Worm (Caenorhabditis elegans): Measurements from ENCODE around the gene prmt-5.

The prmt-5 gene

DNA sequence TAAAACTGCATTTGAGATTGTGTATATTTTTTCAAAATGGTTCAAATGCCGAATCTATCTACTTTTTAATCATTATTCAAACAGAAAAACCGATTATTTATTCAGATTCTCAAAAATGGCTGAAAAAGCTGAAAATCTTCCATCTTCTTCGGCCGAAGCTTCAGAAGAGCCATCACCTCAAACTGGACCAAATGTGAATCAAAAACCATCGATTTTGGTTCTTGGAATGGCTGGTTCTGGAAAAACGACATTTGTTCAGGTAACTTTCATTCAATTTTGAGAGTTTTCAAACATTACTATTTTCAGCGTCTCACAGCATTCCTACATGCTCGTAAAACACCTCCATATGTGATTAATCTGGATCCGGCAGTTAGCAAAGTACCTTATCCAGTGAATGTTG, 28.6 kb downstream of the prmt-5 start, which contains the start of gene gop-2:
TSS of gene gop-2 (plus strand) at position 106 of the 400 bp plus-strand sequence.
- no peak for TF ChIP-seq egl-18 (GFP tag; IDR thresholded peaks at IDR 0.05)
- TF ChIP-seq tlf-1 (GFP tag; optimal IDR thresholded peaks at IDR 0.05), result no peak
- TF ChIP-seq Y67H2A.10 (GFP tag; conservative IDR thresholded peaks at IDR 0.05), result no peak
- no peak for TF ChIP-seq mel-28 (tag; optimal IDR thresholded peaks at IDR 0.05; ENCODE audit: borderline replicate concordance)

DNA sequence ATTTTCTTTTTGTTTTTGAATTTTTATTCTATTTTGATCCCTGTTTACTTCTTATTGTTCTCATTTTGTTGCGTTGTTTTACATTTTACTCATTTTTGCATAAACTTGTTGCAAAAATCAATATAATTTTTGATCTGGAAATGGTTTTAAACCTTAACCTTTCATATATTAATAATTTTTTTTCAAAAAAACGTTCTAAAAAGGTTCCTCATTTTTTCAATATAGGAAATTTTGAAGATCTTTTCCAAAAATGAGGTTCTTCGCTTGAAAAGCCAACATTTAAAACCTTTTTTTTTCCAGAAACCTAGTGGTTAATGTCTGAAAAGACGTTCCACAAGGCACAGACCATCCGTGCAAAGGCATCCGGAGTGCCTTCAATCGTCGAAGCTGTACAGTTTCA, 30.0 kb downstream of the prmt-5 start, which contains the start of gene gop-3:
TSS of gene gop-3 (plus strand) at position 301 of the 400 bp plus-strand sequence.
- no peak for TF ChIP-seq nfya-2 (GFP tag; IDR thresholded peaks at IDR 0.05)
- no peak for TF ChIP-seq ztf-3 (GFP tag; optimal IDR thresholded peaks at IDR 0.05)
- no peak for TF ChIP-seq bed-2 (GFP tag; IDR thresholded peaks at IDR 0.05)
- no peak for TF ChIP-seq nhr-90 (tag; optimal IDR thresholded peaks at IDR 0.05)
- TF ChIP-seq let-526 (GFP tag; IDR thresholded peaks at IDR 0.05), result no peak
- no peak for TF ChIP-seq lin-26 (GFP tag; IDR thresholded peaks at IDR 0.05)
- TF ChIP-seq madf-3 (GFP tag; IDR thresholded peaks at IDR 0.05), result no peak
- TF ChIP-seq unc-130 (GFP tag; optimal IDR thresholded peaks at IDR 0.05), result no peak
- no peak for TF ChIP-seq ceh-40 (GFP tag; IDR thresholded peaks at IDR 0.05)
- no peak for TF ChIP-seq B0035.1 (tag; optimal IDR thresholded peaks at IDR 0.05)
- no peak for TF ChIP-seq D2030.7 (GFP tag; IDR thresholded peaks at IDR 0.05)
- TF ChIP-seq snpc-1.3 (tag; optimal IDR thresholded peaks at IDR 0.05; ENCODE audit: insufficient read depth), result no peak
- no peak for TF ChIP-seq F55B11.4 (tag; optimal IDR thresholded peaks at IDR 0.05; ENCODE audit: borderline replicate concordance, insufficient read depth)
- no peak for TF ChIP-seq ceh-100 (GFP tag; IDR thresholded peaks at IDR 0.05)
- no peak for TF ChIP-seq athp-1 (tag; optimal IDR thresholded peaks at IDR 0.05)
- TF ChIP-seq ZK185.1 (tag; optimal IDR thresholded peaks at IDR 0.05; ENCODE audit: poor library complexity, severe bottlenecking), result no peak
- TF ChIP-seq xnd-1 (tag; optimal IDR thresholded peaks at IDR 0.05), result no peak

DNA sequence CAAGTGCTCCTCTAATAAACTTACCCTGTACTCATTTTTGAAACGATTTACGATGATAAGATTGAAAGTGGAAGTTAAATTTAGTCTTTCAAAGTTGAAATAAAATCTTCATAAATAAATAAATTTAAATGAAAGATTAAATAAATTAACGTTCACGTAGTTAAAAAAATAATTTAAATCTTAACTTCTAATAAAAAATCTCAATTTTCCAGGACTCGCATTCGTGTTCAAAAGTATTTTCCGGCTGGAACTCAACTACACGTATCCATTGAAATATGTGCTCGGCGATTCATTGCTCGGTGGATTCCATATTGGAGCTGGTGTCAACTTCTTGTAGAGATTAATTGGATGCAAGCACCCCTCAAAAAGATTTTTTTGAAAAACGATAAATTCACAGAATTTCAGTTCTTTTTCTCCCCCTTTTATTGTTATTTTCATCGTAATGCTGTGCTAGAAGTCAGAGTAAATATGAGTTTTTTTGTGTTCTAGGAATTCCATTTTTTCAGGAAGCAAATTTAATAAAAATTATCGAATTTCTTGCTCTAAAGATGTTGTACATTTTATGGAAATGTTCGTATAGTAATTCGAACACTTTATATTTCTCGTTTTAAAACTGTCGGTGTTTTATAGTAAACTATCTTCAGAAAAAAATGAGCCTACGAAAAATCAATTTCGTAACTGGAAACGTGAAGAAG, 33.1 kb downstream of the prmt-5 start, which contains the start of the genes C34E10.9 and hap-1:
TSS of gene C34E10.9 (minus strand) at position 101 of the 695 bp plus-strand sequence.
TSS of gene hap-1 (plus strand) at position 645 of the 695 bp plus-strand sequence.
- TF ChIP-seq mcd-1 (GFP tag; IDR thresholded peaks at IDR 0.05), result no peak
- TF ChIP-seq pha-4 (tag; optimal IDR thresholded peaks at IDR 0.05), result no peak
- TF ChIP-seq gei-17 (GFP tag; optimal IDR thresholded peaks at IDR 0.05), result no peak
- no peak for TF ChIP-seq B0261.1 (tag; optimal IDR thresholded peaks at IDR 0.05)
- TF ChIP-seq snpc-4 (GFP tag; optimal IDR thresholded peaks at IDR 0.05), result no peak
- no peak for TF ChIP-seq snpc-4 (tag; optimal IDR thresholded peaks at IDR 0.05)
- no peak for TF ChIP-seq dpl-1 (GFP tag; optimal IDR thresholded peaks at IDR 0.05)
- no peak for TF ChIP-seq bed-2 (GFP tag; IDR thresholded peaks at IDR 0.05)
- no peak for TF ChIP-seq ceh-79 (tag; optimal IDR thresholded peaks at IDR 0.05)
- no peak for TF ChIP-seq ztf-26 (tag; optimal IDR thresholded peaks at IDR 0.05)
- TF ChIP-seq him-1 (tag; optimal IDR thresholded peaks at IDR 0.05), result no peak
- TF ChIP-seq unc-62 (GFP tag; optimal IDR thresholded peaks at IDR 0.05), result no peak
- TF ChIP-seq ZK185.1 (tag; optimal IDR thresholded peaks at IDR 0.05; ENCODE audit: poor library complexity, severe bottlenecking), result no peak
- TF ChIP-seq atf-7 (tag; optimal IDR thresholded peaks at IDR 0.05), result no peak
- no peak for TF ChIP-seq rec-8 (tag; optimal IDR thresholded peaks at IDR 0.05)
